Worm (Caenorhabditis elegans): ENCODE measurements around the gene fbxc-28.

DNA sequence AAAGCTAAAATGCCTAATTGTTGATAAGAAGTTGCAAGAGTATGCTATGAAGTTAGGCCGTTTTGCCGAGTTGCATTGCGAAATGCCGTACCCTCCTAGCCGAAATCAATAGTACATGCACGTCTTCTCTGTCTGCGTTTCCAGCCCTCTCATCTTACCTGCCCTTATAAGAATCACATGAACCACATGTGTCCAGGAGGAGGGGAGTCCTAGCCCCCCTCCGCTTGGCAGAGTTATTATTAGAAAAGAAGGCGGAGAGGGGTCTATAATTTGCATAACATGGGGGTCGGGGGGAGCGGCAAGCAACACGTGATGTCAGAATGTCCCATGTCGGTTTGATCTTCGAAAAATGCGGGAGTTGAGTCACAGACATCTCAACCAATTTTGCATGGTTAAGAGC is 29.4 kb downstream of the fbxc-28 start:
- TF ChIP-seq flt-1 (GFP tag; IDR thresholded peaks at IDR 0.05) (peak; percentile 61; the same call in 1 of the 2 replicates), ztf-23 (GFP tag; IDR thresholded peaks at IDR 0.05) (no peak), klf-2 (GFP tag; conservative IDR thresholded peaks at IDR 0.05) (no peak), med-1 (GFP tag; optimal IDR thresholded peaks at IDR 0.05; ENCODE audit: insufficient read depth) (no peak), tab-1 (GFP tag; IDR thresholded peaks at IDR 0.05) (no peak), T22C8.4 (GFP tag; IDR thresholded peaks at IDR 0.05) (no peak)

Measured in whole organism, midembryonic.